Worm (Caenorhabditis elegans) whole organism, L1 larva: ENCODE results near the gene lec-2.

Experiments
- alr-1 ChIP-seq: fragments of 200-800 bp; sonication (Bioruptor generic); optimal IDR thresholded peaks from 2 replicates; lab custom pipeline; 2018; ENCODE audit warnings: borderline replicate concordance, mild to moderate bottlenecking, missing genetic modification characterization, missing compliant biosample characterization
- blmp-1 ChIP-seq: fragments of 150-350 bp; optimal IDR thresholded peaks from 2 replicates; lab custom pipeline; 2014; ENCODE audit warnings: missing biosample characterization, missing genetic modification characterization
- dsc-1 ChIP-seq: sonication (generic microtip); optimal IDR thresholded peaks from 2 replicates; lab custom pipeline; 2016; ENCODE audit warnings: mild to moderate bottlenecking, missing genetic modification characterization, missing compliant biosample characterization
- elt-2 ChIP-seq: sonication (generic microtip); optimal IDR thresholded peaks from 2 replicates; lab custom pipeline; 2016; ENCODE audit warnings: missing genetic modification characterization, mild to moderate bottlenecking, inconsistent platforms, missing compliant biosample characterization, missing genetic modification reagents
- hlh-4 ChIP-seq: sonication (generic microtip); optimal IDR thresholded peaks from 2 replicates; lab custom pipeline; 2016; ENCODE audit warnings: mild to moderate bottlenecking, missing genetic modification characterization, missing compliant biosample characterization
- hpl-2 ChIP-seq: fragments of 150-350 bp; optimal IDR thresholded peaks from 2 replicates; lab custom pipeline; 2014; ENCODE audit warnings: missing biosample characterization, missing genetic modification reagents, missing genetic modification characterization
- lin-15B ChIP-seq: fragments of 150-350 bp; sonication (generic microtip); optimal IDR thresholded peaks from 3 replicates; lab custom pipeline; 2014; ENCODE audit warnings: missing biosample characterization, missing genetic modification characterization
- mef-2 ChIP-seq: fragments of 150-350 bp; optimal IDR thresholded peaks from 2 replicates; lab custom pipeline; 2014; ENCODE audit warnings: missing biosample characterization, missing genetic modification characterization
- mep-1 ChIP-seq: fragments of 150-350 bp; optimal IDR thresholded peaks from 2 replicates; lab custom pipeline; 2014; ENCODE audit warnings: missing biosample characterization, missing genetic modification characterization
- nhr-12 ChIP-seq: sonication (generic microtip); optimal IDR thresholded peaks from 2 replicates; lab custom pipeline; 2017; ENCODE audit warnings: missing biosample characterization, missing genetic modification characterization
- nhr-237 ChIP-seq: fragments of 150-350 bp; optimal IDR thresholded peaks from 2 replicates; lab custom pipeline; 2014; ENCODE audit warnings: missing biosample characterization, missing genetic modification characterization
- zag-1 ChIP-seq: fragments of 150-350 bp; optimal IDR thresholded peaks from 2 replicates; lab custom pipeline; 2014; ENCODE audit warnings: missing biosample characterization, missing genetic modification characterization
- ztf-11 ChIP-seq, 2 experiments: sonication (generic microtip); optimal IDR thresholded peaks; 2 replicates each; lab custom pipeline; 2016 to 2017; ENCODE audit warnings: missing genetic modification characterization in 2 of 2, missing biosample characterization in 1 of 2, missing compliant biosample characterization in 1 of 2

DNA sequence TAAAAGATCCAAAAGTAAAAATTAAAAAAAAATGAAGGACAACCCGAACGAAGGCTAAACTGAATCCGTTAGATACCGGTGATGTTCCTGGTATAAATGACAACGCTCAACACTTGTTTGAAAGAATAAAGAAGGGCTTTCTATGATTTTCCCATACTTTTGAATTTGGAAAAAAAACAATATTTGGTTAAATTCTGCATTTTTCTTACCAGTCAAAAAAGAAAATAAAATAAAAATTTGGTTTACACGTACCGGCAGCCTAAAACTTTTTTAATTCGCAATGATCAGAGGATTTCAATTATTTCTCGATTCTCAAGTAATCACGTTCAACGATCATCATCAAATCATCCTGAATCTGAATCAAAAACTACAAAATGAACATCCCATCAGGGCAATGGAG, 14.4 kb downstream of the lec-2 start, which contains the start of gene ZK892.3:
- TF ChIP-seq ztf-11 (tag; optimal IDR thresholded peaks at IDR 0.05; lab: Kevin White, UChicago) = no peak
- TF ChIP-seq hpl-2 = no peak
- TF ChIP-seq mep-1 (tag; lab: Kevin White, UChicago) = no peak
- TF ChIP-seq nhr-237 (tag; lab: Kevin White, UChicago) = no peak
- no peak for TF ChIP-seq mef-2 (tag; lab: Kevin White, UChicago)
- no peak for TF ChIP-seq elt-2
- TF ChIP-seq lin-15B (tag; lab: Kevin White, UChicago) = no peak
- TF ChIP-seq zag-1 = no peak
- TF ChIP-seq nhr-12 (tag; lab: Kevin White, UChicago) = no peak
- no peak for TF ChIP-seq alr-1
- no peak for TF ChIP-seq blmp-1 (tag; lab: Kevin White, UChicago)
- TF ChIP-seq hlh-4 (tag; lab: Kevin White, UChicago) = no peak
- no peak for TF ChIP-seq dsc-1
